Worm (Caenorhabditis elegans) whole organism, L4 larva: ENCODE measurements around the gene Y75B12A.2.

Source experiments
- mxl-3 ChIP-seq: fragments of 200-800 bp; sonication (Bioruptor generic); optimal IDR thresholded peaks from 2 replicates; lab custom pipeline; 2018; ENCODE audit warnings: mild to moderate bottlenecking, missing genetic modification characterization, missing compliant biosample characterization
- nhr-28 ChIP-seq: fragments of 150-350 bp; optimal IDR thresholded peaks from 2 replicates; lab custom pipeline; 2014; ENCODE audit warnings: missing biosample characterization, missing genetic modification characterization
- nhr-77 ChIP-seq: fragments of 150-350 bp; optimal IDR thresholded peaks from 2 replicates; lab custom pipeline; 2014; ENCODE audit warnings: missing biosample characterization, missing genetic modification characterization
- saeg-2 ChIP-seq: fragments of 200-800 bp; sonication (Bioruptor generic); IDR thresholded peaks from 2 replicates; pipeline ENCODE4 v1.3.6; 2022; ENCODE audit warnings: missing genetic modification reagents, missing genetic modification characterization, missing compliant biosample characterization
- zag-1 ChIP-seq: fragments of 150-350 bp; optimal IDR thresholded peaks from 2 replicates; lab custom pipeline; 2014; ENCODE audit warnings: missing biosample characterization, missing genetic modification characterization

DNA sequence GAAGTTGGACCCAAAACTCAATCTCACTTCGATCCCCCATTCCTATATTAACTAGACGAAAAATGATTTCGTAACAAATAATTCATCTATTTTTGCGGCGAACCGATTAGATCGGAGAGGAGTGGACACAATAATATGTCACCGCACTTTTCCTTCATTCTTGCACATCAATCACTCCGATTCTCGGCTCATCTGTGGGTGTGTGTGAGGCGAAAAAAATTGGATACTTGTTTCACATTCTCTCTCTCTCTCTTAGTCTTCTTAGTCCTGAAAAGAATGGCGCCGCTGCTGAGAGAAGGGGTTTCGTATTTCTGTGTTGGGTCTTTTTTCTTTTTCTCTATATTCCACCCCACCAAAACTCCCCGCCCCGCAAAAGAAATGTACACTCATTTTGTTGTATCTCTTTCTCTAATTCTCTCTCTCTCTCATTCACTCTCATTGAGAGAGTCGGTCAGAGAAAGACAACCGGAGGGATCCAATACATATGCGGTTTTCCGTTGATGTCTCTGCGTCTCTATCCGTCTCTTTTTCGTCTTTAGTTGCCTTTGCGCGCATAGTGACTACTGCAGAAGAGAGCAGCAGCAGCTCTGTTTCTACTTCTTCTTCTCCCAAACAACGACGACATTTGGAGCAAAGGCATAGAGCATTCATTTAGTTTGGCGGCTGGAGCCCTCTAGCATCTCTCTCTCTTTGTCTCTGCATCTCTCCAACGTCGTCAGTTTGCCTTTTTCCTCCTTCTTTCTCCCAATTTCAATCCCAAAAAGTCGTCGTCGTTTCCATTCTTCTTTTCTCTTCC is 38.1 kb upstream of the Y75B12A.2 start, which contains the start of gene unc-76:
- TF ChIP-seq mxl-3 (no peak), nhr-28 (tag; lab: Kevin White, UChicago) (peak; percentile 55), saeg-2 (no peak), nhr-77 (tag; lab: Kevin White, UChicago) (no peak), zag-1 (peak; percentile 56)
